Worm (Caenorhabditis elegans): Measurements from ENCODE around the gene C18D11.3.
"Not testable (repeated sequence)": the region's sequence is repeated elsewhere in the genome, so short reads cannot be mapped to it uniquely, and the experiment has no call there.

ce11 chrIII:11792295-11793256 lies 30.7 kb upstream of the C18D11.3 start, which contains the start of gene C24H11.2:
- TF ChIP-seq nhr-47 (tag; optimal IDR thresholded peaks at IDR 0.05), result peak; percentile 70
- TF ChIP-seq snpc-4 (tag; optimal IDR thresholded peaks at IDR 0.05), result peak; percentile 94
- TF ChIP-seq nhr-237 (tag; optimal IDR thresholded peaks at IDR 0.05), result not testable (repeated sequence)
- TF ChIP-seq nhr-76 (tag; optimal IDR thresholded peaks at IDR 0.05), result peak; percentile 11
